Fruit fly (Drosophila melanogaster): Measurements from ENCODE around the gene sala.

The sala gene

DNA sequence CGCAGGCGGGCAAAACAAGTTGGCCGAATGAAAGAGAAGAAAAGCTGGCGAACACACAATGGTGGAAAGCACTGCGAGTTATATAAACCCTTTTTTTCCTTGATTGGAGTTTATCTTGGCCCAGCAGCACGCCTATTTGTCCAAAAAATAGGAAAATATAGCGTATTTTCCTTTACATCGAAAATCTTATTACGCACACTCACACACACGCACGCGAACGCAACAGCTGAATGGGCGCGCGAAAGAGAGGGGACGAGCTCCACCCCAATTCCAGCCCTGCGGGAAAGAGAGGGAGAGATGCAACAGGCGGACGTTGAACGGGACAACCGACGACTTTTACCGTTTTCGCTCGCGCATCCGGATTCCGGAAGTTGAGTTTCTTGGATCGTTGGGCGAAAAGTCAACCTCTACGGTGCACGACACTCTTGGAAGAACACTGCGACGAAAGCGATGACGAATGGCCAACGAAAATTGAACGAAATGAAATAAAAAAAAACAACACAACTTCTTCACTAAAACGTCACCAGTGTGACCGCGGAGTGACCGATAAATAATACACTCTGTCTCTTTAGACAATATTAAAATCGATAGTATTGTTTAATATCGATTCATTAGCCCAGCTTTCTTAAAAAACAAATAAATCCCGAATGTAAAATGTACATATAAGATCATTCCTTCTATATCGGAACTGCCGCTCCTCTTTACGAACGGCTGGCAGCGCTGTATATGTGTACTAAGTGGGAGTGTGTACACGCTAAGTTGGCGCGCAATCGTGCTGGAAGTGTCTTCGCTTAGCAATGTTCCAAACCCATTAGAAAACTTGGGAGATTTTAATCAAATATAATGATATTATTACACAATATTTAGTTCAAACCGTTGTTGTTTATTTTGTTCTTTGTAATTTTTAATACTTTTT is 32.3 kb downstream of the sala start, which contains the start of the genes Dlg5 and CG4970 (continued):
- TF ChIP-seq CG10267 (tag; optimal IDR thresholded peaks at IDR 0.05) (peak; percentile 61), CG2129 (GFP tag; IDR thresholded peaks at IDR 0.05; ENCODE audit: partially characterized antibody) (peak; percentile 43; the same call in 1 of the 2 replicates), CG15269 (tag; optimal IDR thresholded peaks at IDR 0.05) (no peak), aop (GFP tag; IDR thresholded peaks at IDR 0.05) (peak; percentile 38; the same call in 1 of the 2 replicates), ewg (GFP tag; optimal IDR thresholded peaks at IDR 0.05) (peak; percentile 57), stwl (tag; optimal IDR thresholded peaks at IDR 0.05) (peak; percentile 69), CG4854 (GFP tag; optimal IDR thresholded peaks at IDR 0.05) (no peak), knrl (GFP tag; IDR thresholded peaks at IDR 0.05; ENCODE audit: partially characterized antibody) (peak; percentile 86), tll (GFP tag; optimal IDR thresholded peaks at IDR 0.05) (no peak), Dek (tag; optimal IDR thresholded peaks at IDR 0.05) (peak; percentile 34), fd102C (GFP tag; optimal IDR thresholded peaks at IDR 0.05) (no peak), hbn (GFP tag; IDR thresholded peaks at IDR 0.05; ENCODE audit: partially characterized antibody) (peak; percentile 67; the same call in 1 of the 2 replicates), CG10321 (GFP tag; IDR thresholded peaks at IDR 0.05) (peak; percentile 72), CG31365 (tag; optimal IDR thresholded peaks at IDR 0.05) (no peak), CG7372 (GFP tag; IDR thresholded peaks at IDR 0.05) (0 out of 2 replicates have a peak, but pooled peaks have one; percentile 12), wdn (GFP tag; IDR thresholded peaks at IDR 0.05) (no peak), CG14860 (GFP tag; IDR thresholded peaks at IDR 0.05; ENCODE audit: partially characterized antibody) (peak; percentile 46; the same call in 2 of the 3 replicates), zfh1 (GFP tag; IDR thresholded peaks at IDR 0.05) (0 out of 3 replicates have a peak, but pooled peaks have one; percentile 24), Drgx (GFP tag; IDR thresholded peaks at IDR 0.05) (peak; percentile 14; the same call in 1 of the 2 replicates), lola (GFP tag; optimal IDR thresholded peaks at IDR 0.05) (peak in 1 of 3 experiments; percentile 71), Pdp1 (GFP tag; optimal IDR thresholded peaks at IDR 0.05) (peak in 1 of 2 experiments; percentile 97), CG17612 (GFP tag; IDR thresholded peaks at IDR 0.05) (no peak), jumu (GFP tag; optimal IDR thresholded peaks at IDR 0.05) (peak; percentile 2), Lim3 (GFP tag; IDR thresholded peaks at IDR 0.05) (no peak), CG31224 (GFP tag; IDR thresholded peaks at IDR 0.05) (no peak), Dp (GFP tag; optimal IDR thresholded peaks at IDR 0.05) (peak; percentile 64), CG5953 (GFP tag; IDR thresholded peaks at IDR 0.05) (no peak), CG14710 (tag; optimal IDR thresholded peaks at IDR 0.05) (peak; percentile 69), twi (tag; optimal IDR thresholded peaks at IDR 0.05) (no peak), pita (GFP tag; optimal IDR thresholded peaks at IDR 0.05) (peak; percentile 97), HLH4C (GFP tag; IDR thresholded peaks at IDR 0.05; ENCODE audit: partially characterized antibody) (peak; percentile 73), CG3995 (GFP tag; optimal IDR thresholded peaks at IDR 0.05) (peak; percentile 12), trem (tag; optimal IDR thresholded peaks at IDR 0.05) (peak; percentile 93), CG9876 (GFP tag; optimal IDR thresholded peaks at IDR 0.05) (no peak), CG7271 (tag; optimal IDR thresholded peaks at IDR 0.05) (no peak), CG2875 (GFP tag; optimal IDR thresholded peaks at IDR 0.05) (no peak), HmgZ (tag; optimal IDR thresholded peaks at IDR 0.05) (peak; percentile 23), crol (GFP tag; IDR thresholded peaks at IDR 0.05) (peak; percentile 69), Sin3A (optimal IDR thresholded peaks at IDR 0.05) (peak; percentile 56), CTCF (GFP tag; optimal IDR thresholded peaks at IDR 0.05) (peak; percentile 88), grn (GFP tag; optimal IDR thresholded peaks at IDR 0.05) (peak; percentile 93), CG6791 (GFP tag; IDR thresholded peaks at IDR 0.05; ENCODE audit: partially characterized antibody) (peak; percentile 74), Eip74EF (GFP tag; optimal IDR thresholded peaks at IDR 0.05) (no peak), CG12236 (GFP tag; optimal IDR thresholded peaks at IDR 0.05) (no peak), cas (GFP tag; IDR thresholded peaks at IDR 0.05) (no peak), CG15073 (GFP tag; optimal IDR thresholded peaks at IDR 0.05) (no peak), CG10431 (GFP tag; optimal IDR thresholded peaks at IDR 0.05) (no peak)
